Worm (Caenorhabditis elegans): ENCODE data around the gene lron-12.

DNA sequence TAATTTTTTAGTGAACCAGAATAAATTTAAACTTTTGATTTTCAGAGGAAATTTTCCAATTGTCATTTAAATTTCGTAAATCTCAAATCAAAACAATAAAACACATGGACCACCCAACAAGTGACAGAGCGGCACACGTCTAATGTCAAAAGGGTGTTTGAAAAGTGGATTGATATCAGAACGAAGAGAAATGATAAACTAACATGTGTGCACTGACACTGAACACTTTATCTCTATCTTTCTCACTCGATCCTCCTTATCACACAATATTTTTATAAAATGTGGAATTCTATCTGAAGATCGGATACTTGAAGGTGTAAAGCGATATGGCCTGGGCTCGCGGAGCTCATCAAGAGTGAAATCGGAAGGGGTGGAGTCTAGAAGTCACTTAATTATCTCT, 1.3 kb upstream of the lron-12 start:
- TF ChIP-seq ceh-82 (tag; optimal IDR thresholded peaks at IDR 0.05) (no peak), zip-2 (tag; optimal IDR thresholded peaks at IDR 0.05) (no peak), nhr-77 (tag; optimal IDR thresholded peaks at IDR 0.05) (no peak), T26A8.4 (GFP tag; IDR thresholded peaks at IDR 0.05) (no peak), nhr-76 (tag; optimal IDR thresholded peaks at IDR 0.05) (no peak), dve-1 (tag; optimal IDR thresholded peaks at IDR 0.05; ENCODE audit: insufficient read depth) (no peak)

Measured in whole organism, L4 larva.